Worm (Caenorhabditis elegans): Measurements from ENCODE around the gene mrpl-10.

The mrpl-10 gene

ce11 chrII:8259038-8259437 lies 19.3 kb downstream of the mrpl-10 start, which contains the start of gene F35C11.6:
TSS of gene F35C11.6 (minus strand) at chrII:8259138.
- TF ChIP-seq Y48G9A.11 (GFP tag; IDR thresholded peaks at IDR 0.05) (no peak), mxl-2 (GFP tag; conservative IDR thresholded peaks at IDR 0.05) (no peak), spr-3 (GFP tag; optimal IDR thresholded peaks at IDR 0.05) (no peak), ceh-28 (tag; optimal IDR thresholded peaks at IDR 0.05) (no peak), lin-38 (GFP tag; IDR thresholded peaks at IDR 0.05) (no peak), ctbp-1 (GFP tag; IDR thresholded peaks at IDR 0.05) (no peak), ceh-62 (tag; optimal IDR thresholded peaks at IDR 0.05) (no peak), ces-1 (GFP tag; optimal IDR thresholded peaks at IDR 0.05) (no peak), Y105C5A.15 (GFP tag; IDR thresholded peaks at IDR 0.05) (no peak), madf-5 (GFP tag; IDR thresholded peaks at IDR 0.05) (no peak), rbr-2 (tag; optimal IDR thresholded peaks at IDR 0.05) (no peak)

ce11 chrII:8256013-8256412 lies 22.3 kb downstream of the mrpl-10 start, which contains the start of gene F35C11.7:
TSS of gene F35C11.7 (plus strand) at chrII:8256313.
- TF ChIP-seq lsy-2 (tag; optimal IDR thresholded peaks at IDR 0.05) (no peak), jun-1 (tag; optimal IDR thresholded peaks at IDR 0.05) (no peak), saeg-2 (GFP tag; IDR thresholded peaks at IDR 0.05) (no peak), aly-2 (tag; optimal IDR thresholded peaks at IDR 0.05) (no peak), ceh-62 (tag; optimal IDR thresholded peaks at IDR 0.05) (no peak), daf-19 (GFP tag; conservative IDR thresholded peaks at IDR 0.05) (no peak), vab-7 (GFP tag; IDR thresholded peaks at IDR 0.05) (no peak), D1046.2 (GFP tag; IDR thresholded peaks at IDR 0.05) (no peak), lin-29 (GFP tag; IDR thresholded peaks at IDR 0.05) (no peak), nhr-6 (tag; optimal IDR thresholded peaks at IDR 0.05) (no peak)

- TF ChIP-seq lin-1 (GFP tag; IDR thresholded peaks at IDR 0.05) (no peak), F26F4.8 (GFP tag; conservative IDR thresholded peaks at IDR 0.05) (no peak), unc-130 (GFP tag; optimal IDR thresholded peaks at IDR 0.05) (peak; percentile 46), ceh-32 (tag; optimal IDR thresholded peaks at IDR 0.05; ENCODE audit: poor library complexity) (no peak), gei-8 (GFP tag; optimal IDR thresholded peaks at IDR 0.05) (no peak)
Observed at ce11 chrII:8253160-8253793, 25.0 kb downstream of the mrpl-10 start, which contains the start of gene F35C11.5. TSS of gene F35C11.5 (plus strand) at chrII:8253743.

ce11 chrII:8249710-8250109 lies 28.6 kb downstream of the mrpl-10 start:
- TF ChIP-seq dve-1 (tag; optimal IDR thresholded peaks at IDR 0.05; ENCODE audit: insufficient read depth) (peak; percentile 28), zfp-3 (GFP tag; conservative IDR thresholded peaks at IDR 0.05) (no peak), daf-16 (GFP tag; optimal IDR thresholded peaks at IDR 0.05) (no peak), daf-16 (tag; optimal IDR thresholded peaks at IDR 0.05) (peak; percentile 4), zfp-2 (tag; optimal IDR thresholded peaks at IDR 0.05) (no peak)

ce11 chrII:8248745-8249144 lies 29.6 kb downstream of the mrpl-10 start, which contains the start of the genes F35C11.2 and F35C11.4:
TSS of gene F35C11.2 (minus strand) at chrII:8248834.
TSS of gene F35C11.4 (plus strand) at chrII:8249004.
- TF ChIP-seq mdt-29 (GFP tag; IDR thresholded peaks at IDR 0.05) (no peak), daf-12 (tag; optimal IDR thresholded peaks at IDR 0.05) (no peak), dmd-6 (GFP tag; IDR thresholded peaks at IDR 0.05) (peak; percentile 89), ztf-11 (tag; optimal IDR thresholded peaks at IDR 0.05) (no peak), lsy-2 (tag; optimal IDR thresholded peaks at IDR 0.05) (no peak), nhr-111 (GFP tag; optimal IDR thresholded peaks at IDR 0.05) (no peak), rbr-2 (tag; optimal IDR thresholded peaks at IDR 0.05) (no peak), skn-1 (tag; optimal IDR thresholded peaks at IDR 0.05) (no peak), zip-11 (GFP tag; IDR thresholded peaks at IDR 0.05) (no peak), madf-9 (GFP tag; conservative IDR thresholded peaks at IDR 0.05) (no peak), T26A8.4 (GFP tag; IDR thresholded peaks at IDR 0.05) (no peak), duxl-1 (tag; optimal IDR thresholded peaks at IDR 0.05; ENCODE audit: poor library complexity) (no peak), Y75B8A.6 (GFP tag; IDR thresholded peaks at IDR 0.05) (no peak), Y48G9A.11 (GFP tag; IDR thresholded peaks at IDR 0.05) (no peak), ces-1 (GFP tag; optimal IDR thresholded peaks at IDR 0.05) (no peak), ztf-7 (tag; optimal IDR thresholded peaks at IDR 0.05) (no peak), gei-8 (GFP tag; optimal IDR thresholded peaks at IDR 0.05) (no peak), fkh-10 (GFP tag; optimal IDR thresholded peaks at IDR 0.05) (no peak), nhr-42 (GFP tag; IDR thresholded peaks at IDR 0.05) (no peak), lin-38 (GFP tag; IDR thresholded peaks at IDR 0.05) (no peak), dmd-8 (GFP tag; IDR thresholded peaks at IDR 0.05) (no peak)
